Fruit fly (Drosophila melanogaster): Measurements from ENCODE around the gene kek5.

Gene kek5

DNA sequence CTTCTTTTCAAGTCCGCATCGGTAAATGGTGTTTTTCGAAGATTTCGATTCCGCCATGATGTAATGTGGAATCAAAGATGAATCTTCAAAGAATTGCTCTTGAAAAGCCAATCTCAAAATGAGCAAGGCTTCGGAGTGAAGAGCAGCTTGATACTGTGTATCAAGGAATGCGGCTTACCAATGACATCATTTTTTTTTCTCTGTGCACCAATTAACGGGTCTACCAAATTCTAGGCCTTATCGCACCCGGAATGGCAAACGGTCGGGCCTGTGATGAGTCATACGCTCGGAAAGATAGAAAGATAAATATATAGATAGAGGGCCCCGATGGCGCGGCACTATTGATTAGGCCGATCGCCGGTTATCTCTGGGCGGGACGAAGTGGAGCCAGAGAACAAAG, 36.4 kb upstream of the kek5 start (continued):
- TF ChIP-seq CG14014 (GFP tag; IDR thresholded peaks at IDR 0.05) (no peak), gro (GFP tag; optimal IDR thresholded peaks at IDR 0.05) (no peak), tna (GFP tag; IDR thresholded peaks at IDR 0.05; ENCODE audit: partially characterized antibody) (no peak), grn (GFP tag; optimal IDR thresholded peaks at IDR 0.05) (peak; percentile 91), lov (optimal IDR thresholded peaks at IDR 0.05) (no peak), lov (GFP tag; IDR thresholded peaks at IDR 0.05) (no peak)

DNA sequence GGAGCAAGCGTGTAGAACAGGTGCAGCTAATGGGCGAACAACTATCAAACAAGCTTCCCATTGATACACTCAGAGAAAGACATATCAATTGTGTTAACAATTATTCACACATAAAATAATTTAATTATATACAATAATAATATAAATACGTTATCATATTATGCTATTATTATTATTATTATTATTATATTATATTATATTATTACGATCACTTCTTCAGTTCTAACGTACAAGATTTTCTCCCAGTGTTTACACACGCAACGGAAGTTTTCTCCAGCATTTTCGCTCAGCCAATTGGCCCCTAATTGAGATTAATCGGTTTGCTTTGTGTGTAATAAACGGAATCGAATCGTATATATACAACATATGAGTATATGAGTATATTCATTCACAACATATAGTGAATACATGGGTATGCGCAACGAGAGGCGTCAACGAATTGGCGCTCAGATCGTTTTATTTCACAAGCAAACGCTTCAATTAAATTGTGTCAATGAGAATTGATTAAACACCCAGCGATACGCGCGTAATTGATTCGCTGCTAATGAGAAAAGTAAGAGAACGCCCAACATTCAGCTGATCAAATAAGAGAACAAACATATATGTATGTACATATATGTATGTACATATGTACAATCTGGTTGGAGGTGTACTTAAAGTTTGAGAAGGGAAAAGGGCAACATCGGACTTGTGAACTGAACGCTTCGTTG, 35.8 kb upstream of the kek5 start:
- TF ChIP-seq CG17361 (GFP tag; IDR thresholded peaks at IDR 0.05) (peak; percentile 79), CG11560 (tag; IDR thresholded peaks at IDR 0.05) (no peak), unc-4 (GFP tag; IDR thresholded peaks at IDR 0.05; ENCODE audit: partially characterized antibody) (no peak), odd (GFP tag; optimal IDR thresholded peaks at IDR 0.05) (peak; percentile 46), ap (GFP tag; IDR thresholded peaks at IDR 0.05) (0 out of 2 replicates have a peak, but pooled peaks have one; percentile 28), ATbp (GFP tag; optimal IDR thresholded peaks at IDR 0.05) (peak; percentile 3), bigmax (GFP tag; optimal IDR thresholded peaks at IDR 0.05) (no peak), cwo (GFP tag; optimal IDR thresholded peaks at IDR 0.05) (peak; percentile 64), CG14860 (GFP tag; IDR thresholded peaks at IDR 0.05; ENCODE audit: partially characterized antibody) (no peak), ftz-f1 (GFP tag; optimal IDR thresholded peaks at IDR 0.05) (no peak), toy (GFP tag; IDR thresholded peaks at IDR 0.05) (no peak), CG17829 (tag; optimal IDR thresholded peaks at IDR 0.05) (peak; percentile 76), wdn (GFP tag; IDR thresholded peaks at IDR 0.05) (no peak), Kr (GFP tag; optimal IDR thresholded peaks at IDR 0.05) (no peak), CrebB (tag; optimal IDR thresholded peaks at IDR 0.05) (no peak), CG6683 (GFP tag; optimal IDR thresholded peaks at IDR 0.05) (peak; percentile 37), slbo (GFP tag; IDR thresholded peaks at IDR 0.05) (peak; percentile 73), CoRest (tag; optimal IDR thresholded peaks at IDR 0.05) (peak; percentile 75), Mad (GFP tag; optimal IDR thresholded peaks at IDR 0.05) (no peak), E2f2 (GFP tag; IDR thresholded peaks at IDR 0.05) (peak; percentile 38; the same call in 1 of the 2 replicates), ind (GFP tag; optimal IDR thresholded peaks at IDR 0.05) (peak; percentile 37), ERR (GFP tag; optimal IDR thresholded peaks at IDR 0.05) (no peak), CG2678 (tag; optimal IDR thresholded peaks at IDR 0.05) (peak; percentile 81), fd96Cb (tag; optimal IDR thresholded peaks at IDR 0.05) (peak; percentile 42), oc (tag; optimal IDR thresholded peaks at IDR 0.05) (peak; percentile 7), CG14667 (GFP tag; IDR thresholded peaks at IDR 0.05) (peak; percentile 45), CG11398 (GFP tag; optimal IDR thresholded peaks at IDR 0.05) (no peak), jumu (GFP tag; optimal IDR thresholded peaks at IDR 0.05) (no peak), CG11723 (GFP tag; optimal IDR thresholded peaks at IDR 0.05) (no peak), stc (GFP tag; IDR thresholded peaks at IDR 0.05) (peak; percentile 39; the same call in 1 of the 2 replicates), CG8281 (tag; optimal IDR thresholded peaks at IDR 0.05) (no peak), Sry-δ (GFP tag; optimal IDR thresholded peaks at IDR 0.05) (no peak), ci (GFP tag; IDR thresholded peaks at IDR 0.05) (0 out of 3 replicates have a peak, but pooled peaks have one; percentile 34), emc (GFP tag; optimal IDR thresholded peaks at IDR 0.05) (no peak), CG2889 (GFP tag; IDR thresholded peaks at IDR 0.05) (0 out of 3 replicates have a peak, but pooled peaks have one; percentile 26), lola (GFP tag; optimal IDR thresholded peaks at IDR 0.05) (peak in 1 of 3 experiments; percentile 44), vnd (GFP tag; IDR thresholded peaks at IDR 0.05; ENCODE audit: partially characterized antibody) (no peak), C15 (GFP tag; IDR thresholded peaks at IDR 0.05) (no peak), Bteb2 (GFP tag; optimal IDR thresholded peaks at IDR 0.05) (no peak), pan (optimal IDR thresholded peaks at IDR 0.05) (no peak), pan (GFP tag; optimal IDR thresholded peaks at IDR 0.05 in 1 of 2, IDR thresholded peaks at IDR 0.05 in 1 of 2) (peak in 1 of 2 experiments; percentile 50), CG17385 (GFP tag; optimal IDR thresholded peaks at IDR 0.05) (peak; percentile 62), CG6765 (GFP tag; optimal IDR thresholded peaks at IDR 0.05) (no peak)

Measured in whole organism, embryonic.